Worm (Caenorhabditis elegans) whole organism, L2 larva: Measurements from ENCODE around the gene R10E11.6.

Experiments used
- C34F6.9 ChIP-seq: fragments of 150-350 bp; optimal IDR thresholded peaks from 2 replicates; lab custom pipeline; 2014; ENCODE audit warnings: missing biosample characterization, missing genetic modification characterization
- F13H6.1 ChIP-seq: sonication (generic microtip); optimal IDR thresholded peaks from 2 replicates; lab custom pipeline; 2016; ENCODE audit warnings: missing genetic modification characterization, missing compliant biosample characterization
- R02D3.7 ChIP-seq: fragments of 150-350 bp; optimal IDR thresholded peaks from 2 replicates; lab custom pipeline; 2014; ENCODE audit warnings: missing biosample characterization, missing genetic modification characterization
- Y55F3AM.14 ChIP-seq: fragments of 200-800 bp; sonication (Bioruptor generic); optimal IDR thresholded peaks from 2 replicates; lab custom pipeline; 2018; ENCODE audit warnings: mild to moderate bottlenecking, missing genetic modification characterization, missing compliant biosample characterization
- ZK546.5 ChIP-seq: sonication (generic microtip); optimal IDR thresholded peaks from 2 replicates; lab custom pipeline; 2017; ENCODE audit warnings: missing biosample characterization, missing genetic modification characterization
- alr-1 ChIP-seq: fragments of 150-350 bp; optimal IDR thresholded peaks from 2 replicates; lab custom pipeline; 2014; ENCODE audit warnings: missing biosample characterization, missing genetic modification characterization
- crh-2 ChIP-seq: sonication (generic microtip); optimal IDR thresholded peaks from 2 replicates; lab custom pipeline; 2017; ENCODE audit warnings: missing biosample characterization, missing genetic modification characterization
- dmd-4 ChIP-seq: sonication (generic microtip); optimal IDR thresholded peaks from 2 replicates; lab custom pipeline; 2017; ENCODE audit warnings: missing biosample characterization, missing genetic modification characterization
- elt-1 ChIP-seq: fragments of 150-350 bp; optimal IDR thresholded peaks from 2 replicates; lab custom pipeline; 2014; ENCODE audit warnings: missing biosample characterization, missing genetic modification characterization
- fos-1 ChIP-seq: fragments of 150-350 bp; optimal IDR thresholded peaks from 2 replicates; lab custom pipeline; 2014; ENCODE audit warnings: missing biosample characterization, missing genetic modification characterization
- gmeb-1 ChIP-seq: fragments of 150-350 bp; optimal IDR thresholded peaks from 2 replicates; lab custom pipeline; 2014; ENCODE audit warnings: missing biosample characterization, missing genetic modification characterization
- lin-13 ChIP-seq: fragments of 150-350 bp; optimal IDR thresholded peaks from 2 replicates; lab custom pipeline; 2014; ENCODE audit warnings: missing biosample characterization, missing genetic modification reagents, missing genetic modification characterization
- lsy-2 ChIP-seq, 2 experiments: fragments of 150-350 bp in 1 of 2; sonication (generic microtip) in 1 of 2; optimal IDR thresholded peaks; 2 replicates each; lab custom pipeline; 2014 to 2017; ENCODE audit warnings: missing biosample characterization in 2 of 2, missing genetic modification characterization in 2 of 2
- mab-5 ChIP-seq: fragments of 150-350 bp; optimal IDR thresholded peaks from 2 replicates; lab custom pipeline; 2014; ENCODE audit warnings: missing biosample characterization, missing genetic modification characterization
- mdl-1 ChIP-seq, 2 experiments: fragments of 150-350 bp in 1 of 2; sonication (generic microtip) in 1 of 2; optimal IDR thresholded peaks; 2 replicates each; lab custom pipeline; 2017; ENCODE audit warnings: missing biosample characterization in 2 of 2, missing genetic modification characterization in 2 of 2
- nhr-10 ChIP-seq: sonication (generic microtip); optimal IDR thresholded peaks from 2 replicates; lab custom pipeline; 2017; ENCODE audit warnings: missing biosample characterization, missing genetic modification characterization
- nhr-12 ChIP-seq: fragments of 150-350 bp; optimal IDR thresholded peaks from 2 replicates; lab custom pipeline; 2014; ENCODE audit warnings: missing biosample characterization, missing genetic modification characterization
- nhr-129 ChIP-seq: fragments of 150-350 bp; optimal IDR thresholded peaks from 2 replicates; lab custom pipeline; 2014; ENCODE audit warnings: missing biosample characterization, missing genetic modification characterization
- nhr-21 ChIP-seq: fragments of 150-350 bp; optimal IDR thresholded peaks from 2 replicates; lab custom pipeline; 2014; ENCODE audit warnings: missing biosample characterization, missing genetic modification characterization
- nhr-23 ChIP-seq: fragments of 150-350 bp; optimal IDR thresholded peaks from 2 replicates; lab custom pipeline; 2014; ENCODE audit warnings: missing biosample characterization, missing genetic modification reagents, missing genetic modification characterization
- nhr-237 ChIP-seq: fragments of 150-350 bp; optimal IDR thresholded peaks from 2 replicates; lab custom pipeline; 2014; ENCODE audit warnings: missing biosample characterization, missing genetic modification characterization
- nhr-25 ChIP-seq: fragments of 150-350 bp; sonication (generic microtip); optimal IDR thresholded peaks from 3 replicates; lab custom pipeline; 2014; ENCODE audit warnings: missing biosample characterization, missing genetic modification characterization
- nhr-6 ChIP-seq: fragments of 150-350 bp; optimal IDR thresholded peaks from 2 replicates; lab custom pipeline; 2014; ENCODE audit warnings: missing biosample characterization, missing genetic modification characterization
- peb-1 ChIP-seq: fragments of 150-350 bp; optimal IDR thresholded peaks from 2 replicates; lab custom pipeline; 2014; ENCODE audit warnings: missing biosample characterization, missing genetic modification characterization
- sem-4 ChIP-seq: fragments of 150-350 bp; optimal IDR thresholded peaks from 2 replicates; lab custom pipeline; 2014; ENCODE audit warnings: missing biosample characterization, missing genetic modification reagents, missing genetic modification characterization
- skn-1 ChIP-seq: sonication (generic microtip); optimal IDR thresholded peaks from 2 replicates; lab custom pipeline; 2017; ENCODE audit warnings: missing biosample characterization, missing genetic modification characterization
- sma-3 ChIP-seq: sonication (generic microtip); optimal IDR thresholded peaks from 2 replicates; lab custom pipeline; 2016; ENCODE audit warnings: missing genetic modification reagents, missing genetic modification characterization, missing compliant biosample characterization
- sma-9 ChIP-seq, 2 experiments: fragments of 150-350 bp in 1 of 2; sonication (generic microtip) in 1 of 2; optimal IDR thresholded peaks; 2 replicates each; lab custom pipeline; 2014 to 2016; ENCODE audit warnings: missing genetic modification characterization in 2 of 2, mild to moderate bottlenecking in 1 of 2, missing biosample characterization in 1 of 2, missing compliant biosample characterization in 1 of 2, missing genetic modification reagents in 1 of 2, moderate library complexity in 1 of 2
- snpc-4 ChIP-seq: fragments of 150-350 bp; optimal IDR thresholded peaks from 2 replicates; lab custom pipeline; 2014; ENCODE audit warnings: missing biosample characterization, missing genetic modification characterization
- unc-39 ChIP-seq: fragments of 150-350 bp; optimal IDR thresholded peaks from 2 replicates; lab custom pipeline; 2014; ENCODE audit warnings: missing biosample characterization, missing genetic modification characterization
- unc-55 ChIP-seq: fragments of 150-350 bp; sonication (generic microtip); optimal IDR thresholded peaks from 3 replicates; lab custom pipeline; 2014; ENCODE audit warnings: missing biosample characterization, missing genetic modification reagents, missing genetic modification characterization
- unc-62 ChIP-seq: fragments of 150-350 bp; optimal IDR thresholded peaks from 2 replicates; lab custom pipeline; 2014; ENCODE audit warnings: missing biosample characterization, missing genetic modification reagents, missing genetic modification characterization
- zag-1 ChIP-seq: fragments of 150-350 bp; optimal IDR thresholded peaks from 2 replicates; lab custom pipeline; 2014; ENCODE audit warnings: missing biosample characterization, missing genetic modification characterization
- ztf-1 ChIP-seq: fragments of 200-800 bp; sonication (Bioruptor generic); conservative IDR thresholded peaks from 2 replicates; pipeline ENCODE4 v1.3.6; 2022; ENCODE audit warnings: missing genetic modification characterization, missing compliant biosample characterization
- ztf-11 ChIP-seq: sonication (generic microtip); optimal IDR thresholded peaks from 2 replicates; lab custom pipeline; 2017; ENCODE audit warnings: missing biosample characterization, missing genetic modification characterization
- ztf-4 ChIP-seq: fragments of 150-350 bp; optimal IDR thresholded peaks from 2 replicates; lab custom pipeline; 2014; ENCODE audit warnings: missing biosample characterization, missing genetic modification characterization

R10E11.6 gene

DNA sequence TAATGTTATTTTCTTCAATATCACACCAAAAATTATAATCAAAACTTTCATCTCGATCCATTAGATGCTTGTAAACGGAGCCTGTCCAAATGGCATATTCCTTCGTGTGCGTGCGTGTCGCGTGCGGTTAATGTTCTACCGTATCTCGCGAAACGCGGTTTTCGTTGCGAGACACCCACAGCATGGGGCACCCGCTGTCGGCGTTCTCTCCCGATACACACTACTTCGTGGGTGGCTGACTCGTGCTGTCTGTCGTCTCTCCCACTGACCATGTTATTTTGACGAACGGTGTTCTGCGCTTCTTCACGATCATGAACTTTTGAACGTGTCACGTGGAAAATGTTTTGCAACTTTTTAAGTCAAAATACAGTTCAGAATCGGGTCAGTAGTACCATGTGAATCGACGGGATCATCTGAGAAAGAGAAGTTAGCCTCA lies 17.3 kb upstream of the R10E11.6 start (continued):
- TF ChIP-seq mab-5 (peak; percentile 77), ztf-1 (GFP tag; lab: Robert Waterston, UW) (0 out of 2 replicates have a peak, but pooled peaks have one; percentile 45), Y55F3AM.14 (GFP tag; lab: Kevin White, UChicago) (peak; percentile 99), nhr-25 (tag; lab: Kevin White, UChicago) (peak; percentile 98), sma-3 (GFP tag; lab: Kevin White, UChicago) (peak; percentile 100), unc-62 (peak; percentile 83), peb-1 (tag; lab: Kevin White, UChicago) (peak; percentile 21), nhr-10 (tag; lab: Kevin White, UChicago) (peak; percentile 90), unc-55 (GFP tag; lab: Kevin White, UChicago) (peak; percentile 96), lin-13 (GFP tag; lab: Kevin White, UChicago) (peak; percentile 97), ztf-11 (tag; lab: Kevin White, UChicago) (no peak), gmeb-1 (peak; percentile 93), fos-1 (tag; lab: Kevin White, UChicago) (peak; percentile 96), nhr-129 (tag; lab: Kevin White, UChicago) (peak; percentile 98), nhr-23 (tag; lab: Kevin White, UChicago) (no peak), ZK546.5 (tag; lab: Kevin White, UChicago) (peak; percentile 91), nhr-21 (tag; lab: Kevin White, UChicago) (peak; percentile 98), sma-9 (GFP tag; optimal IDR thresholded peaks at IDR 0.05; lab: Kevin White, UChicago) (peak; percentile 98), sma-9 (tag; optimal IDR thresholded peaks at IDR 0.05; lab: Kevin White, UChicago) (no peak), nhr-12 (tag; lab: Kevin White, UChicago) (peak; percentile 61), lsy-2 (tag; optimal IDR thresholded peaks at IDR 0.05; lab: Kevin White, UChicago) (peak; percentile 99 to 100), elt-1 (peak; percentile 57), skn-1 (tag; lab: Kevin White, UChicago) (peak; percentile 41), unc-39 (tag; lab: Kevin White, UChicago) (peak; percentile 35), nhr-237 (tag; lab: Kevin White, UChicago) (peak; percentile 71), nhr-6 (tag; lab: Kevin White, UChicago) (peak; percentile 94)

ce11 chrIII:9766175-9766574 lies 16.6 kb upstream of the R10E11.6 start, which contains the start of gene cbp-1:
Gene cbp-1 (plus strand): TSS chrIII:9766509.
- TF ChIP-seq nhr-25 (tag; lab: Kevin White, UChicago) (peak; percentile 29), nhr-6 (tag; lab: Kevin White, UChicago) (peak; percentile 14), nhr-129 (tag; lab: Kevin White, UChicago) (peak; percentile 53), C34F6.9 (tag; lab: Kevin White, UChicago) (peak; percentile 68), fos-1 (tag; lab: Kevin White, UChicago) (peak; percentile 15), unc-55 (GFP tag; lab: Kevin White, UChicago) (peak; percentile 52), crh-2 (peak; percentile 67), skn-1 (tag; lab: Kevin White, UChicago) (no peak), snpc-4 (tag; lab: Kevin White, UChicago) (peak; percentile 17), mdl-1 (tag; optimal IDR thresholded peaks at IDR 0.05; lab: Kevin White, UChicago) (no peak), mab-5 (no peak), unc-62 (no peak), lin-13 (GFP tag; lab: Kevin White, UChicago) (no peak), dmd-4 (no peak), sma-9 (GFP tag; optimal IDR thresholded peaks at IDR 0.05; lab: Kevin White, UChicago) (peak; percentile 67), sma-9 (tag; optimal IDR thresholded peaks at IDR 0.05; lab: Kevin White, UChicago) (no peak), nhr-12 (tag; lab: Kevin White, UChicago) (no peak), F13H6.1 (tag; lab: Kevin White, UChicago) (peak; percentile 22), lsy-2 (tag; optimal IDR thresholded peaks at IDR 0.05; lab: Kevin White, UChicago) (peak; percentile 49 to 78)

- TF ChIP-seq ZK546.5 (tag; lab: Kevin White, UChicago) (no peak), alr-1 (no peak), dmd-4 (no peak), ztf-4 (tag; lab: Kevin White, UChicago) (no peak), R02D3.7 (tag; lab: Kevin White, UChicago) (no peak), zag-1 (tag; lab: Kevin White, UChicago) (no peak), sem-4 (tag; lab: Kevin White, UChicago) (no peak), F13H6.1 (tag; lab: Kevin White, UChicago) (no peak), crh-2 (no peak)
- TF ChIP-seq, all 48 proteins: peak for 0
Measured at ce11 chrIII:9767095-9767494, 15.7 kb upstream of the R10E11.6 start.
